Worm (Caenorhabditis elegans): Measurements from ENCODE around the gene num-1.

The num-1 gene

DNA sequence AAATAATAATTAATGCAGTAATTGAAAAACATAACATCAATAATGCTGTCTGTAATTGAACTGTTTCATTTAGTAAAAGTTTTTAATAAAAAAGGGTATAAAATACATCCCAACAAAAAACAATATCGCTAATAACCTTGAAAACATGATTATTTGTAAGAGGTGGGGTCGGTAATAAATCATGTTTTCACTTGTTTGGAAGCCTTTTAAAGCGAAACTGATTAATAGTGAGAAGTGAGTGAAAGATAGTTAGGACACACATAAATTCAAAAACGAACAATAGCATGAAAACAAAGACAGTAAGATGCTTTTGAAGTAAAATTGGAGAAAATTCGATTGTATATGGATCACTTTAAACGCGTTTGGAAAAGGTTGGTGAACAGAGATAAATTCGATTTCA is 31.5 kb downstream of the num-1 start, which contains the start of gene try-4:
Gene try-4, minus strand, starts transcription at position 74 of the 400 bp plus-strand sequence.
- TF ChIP-seq unc-62 (GFP tag; optimal IDR thresholded peaks at IDR 0.05), result no peak

DNA sequence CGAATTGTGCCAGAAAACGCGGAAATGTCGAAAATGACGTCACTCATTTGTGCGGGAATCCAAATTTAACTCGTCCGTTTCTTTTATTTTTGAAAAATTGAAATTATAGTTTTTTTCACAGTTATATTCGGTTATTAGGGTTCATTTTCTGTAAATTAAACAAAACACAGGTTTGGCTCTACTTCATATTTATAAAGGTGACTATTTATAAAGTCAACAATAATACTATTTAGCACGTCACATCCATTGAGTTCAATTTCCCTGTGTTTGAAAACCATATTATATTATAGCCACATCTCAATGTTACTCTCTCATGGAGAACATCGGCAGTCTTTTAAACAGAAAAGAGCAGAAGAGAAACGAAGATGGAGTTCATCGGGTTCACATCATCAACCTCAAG is 33.1 kb downstream of the num-1 start, which contains the start of gene twk-35:
Gene twk-35, plus strand, starts transcription at position 301 of the 400 bp plus-strand sequence.
- no peak for TF ChIP-seq unc-62 (GFP tag; optimal IDR thresholded peaks at IDR 0.05)

DNA sequence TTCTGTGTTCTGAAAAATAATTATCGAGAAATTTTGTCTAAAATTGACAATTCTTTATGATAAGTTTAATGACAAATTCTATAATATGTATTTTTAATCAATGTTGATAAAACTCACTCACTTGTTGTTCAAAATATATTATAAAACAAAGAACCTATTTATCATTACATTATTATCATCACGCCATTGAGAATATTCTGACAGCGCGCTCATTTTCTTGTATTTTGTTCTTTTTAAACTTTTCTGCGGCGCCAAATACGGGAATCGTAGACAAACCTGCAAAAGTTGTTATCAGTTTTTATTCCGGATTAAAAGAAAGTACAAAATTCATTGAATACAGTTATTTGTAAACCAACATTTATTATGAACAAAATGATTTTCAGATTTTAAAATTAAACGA is 36.8 kb downstream of the num-1 start:
- TF ChIP-seq unc-62 (GFP tag; optimal IDR thresholded peaks at IDR 0.05), result no peak

DNA sequence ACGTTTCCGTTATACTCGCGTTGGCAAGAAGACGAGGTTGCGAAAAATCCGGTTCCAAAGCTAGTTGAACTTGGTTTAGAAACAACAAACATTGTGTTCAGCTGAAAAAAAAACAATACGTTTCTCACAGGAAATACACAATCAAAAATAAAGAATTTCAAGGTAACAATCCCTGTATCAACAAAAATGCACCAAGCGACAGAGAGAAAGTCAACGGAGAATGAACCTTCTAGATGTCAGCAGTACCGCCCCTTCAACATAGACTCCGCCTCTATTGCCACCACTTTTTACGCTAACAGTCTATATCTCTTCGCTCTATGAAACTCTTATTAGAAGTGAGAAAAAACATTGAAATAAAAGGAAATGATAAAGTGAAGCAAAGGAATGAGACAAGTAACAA is 38.7 kb downstream of the num-1 start, which contains the start of gene F31D4.8:
Gene F31D4.8, minus strand, starts transcription at position 101 of the 400 bp plus-strand sequence.
- TF ChIP-seq unc-62 (GFP tag; optimal IDR thresholded peaks at IDR 0.05), result no peak

DNA sequence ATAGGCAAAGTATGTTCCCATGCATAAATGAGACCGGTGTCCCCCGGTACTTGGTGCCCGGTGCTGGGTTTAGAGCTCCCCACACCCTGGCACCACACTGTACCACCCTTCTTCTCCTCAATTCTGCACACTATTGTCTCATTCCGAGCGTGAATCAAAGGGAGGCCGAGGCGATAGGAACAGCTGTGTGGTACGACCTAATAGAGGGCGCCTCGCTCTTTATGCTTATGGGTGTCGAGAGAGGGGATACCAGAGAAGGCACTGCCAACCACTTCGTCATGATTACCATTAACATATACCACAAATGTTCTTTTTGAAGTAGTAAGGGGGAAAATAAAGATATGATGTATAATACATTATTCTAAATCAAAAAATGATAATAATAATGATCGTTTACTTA is 41.0 kb downstream of the num-1 start:
- no peak for TF ChIP-seq unc-62 (GFP tag; optimal IDR thresholded peaks at IDR 0.05)

DNA sequence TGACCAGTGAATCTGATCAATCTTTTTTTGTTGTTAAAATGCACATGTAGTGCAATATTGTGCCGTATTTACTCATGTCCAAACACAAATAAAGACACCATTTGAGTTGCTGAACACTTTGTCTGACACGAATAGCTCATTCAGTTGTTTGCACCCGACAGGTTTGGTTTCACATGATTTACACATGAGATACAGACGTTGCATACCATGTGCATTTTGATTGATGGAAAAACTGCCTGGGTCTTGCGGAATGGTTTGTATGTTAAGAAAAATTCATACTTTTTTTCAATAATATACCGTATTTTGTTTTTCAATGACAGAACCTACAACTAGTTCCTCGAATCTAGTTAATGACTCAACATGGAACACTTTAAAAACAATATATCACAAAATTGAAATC is 41.6 kb downstream of the num-1 start:
- TF ChIP-seq unc-62 (GFP tag; optimal IDR thresholded peaks at IDR 0.05), result no peak

ce11 chrV:20873144-20873543 is 43.5 kb downstream of the num-1 start:
- TF ChIP-seq unc-62 (GFP tag; optimal IDR thresholded peaks at IDR 0.05), result no peak

- no peak for TF ChIP-seq unc-62 (GFP tag; optimal IDR thresholded peaks at IDR 0.05)
These were observed 45.7 kb downstream of the num-1 start for ce11 chrV:20875324-20875723.

DNA sequence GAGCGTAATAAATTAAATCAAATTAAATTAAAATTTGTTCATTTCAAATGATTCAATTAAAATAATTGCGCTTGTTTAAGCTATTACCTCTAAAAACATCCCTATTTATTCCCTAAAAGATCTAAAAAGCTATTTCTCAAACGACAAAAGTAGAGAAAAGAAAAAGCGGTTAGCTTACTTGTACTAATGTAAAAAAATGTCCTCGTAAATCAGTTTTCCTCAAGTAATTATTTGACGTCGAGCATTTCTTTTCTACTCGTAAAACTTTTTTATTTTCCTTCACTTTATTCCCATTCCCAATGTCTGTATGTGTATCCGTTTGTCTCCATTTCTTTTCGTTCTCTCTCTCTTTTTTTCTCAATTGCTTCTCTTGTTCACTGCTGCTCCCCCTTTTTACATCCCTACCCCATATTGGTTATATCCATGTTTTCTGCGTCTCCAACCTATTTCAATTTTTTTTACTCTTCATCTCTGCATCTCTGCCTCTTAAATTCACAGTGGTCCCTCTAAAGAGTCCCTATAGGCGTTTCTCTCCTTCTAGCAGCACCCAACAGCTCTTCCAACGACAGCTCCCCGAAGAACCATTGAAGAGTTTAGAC is 49.6 kb downstream of the num-1 start, which contains the start of gene unc-80:
Gene unc-80, plus strand, starts transcription at position 533 of the 599 bp plus-strand sequence.
- TF ChIP-seq unc-62 (GFP tag; optimal IDR thresholded peaks at IDR 0.05), result no peak
